Worm (Caenorhabditis elegans): ENCODE data around the gene ipla-1.

The ipla-1 gene

ce11 chrII:4603035-4603434, 1.9 kb upstream of the ipla-1 start, which contains the start of gene F35D11.4:
Gene F35D11.4, plus strand, starts transcription at chrII:4603427.
- no peak for TF ChIP-seq unc-62 (GFP tag; optimal IDR thresholded peaks at IDR 0.05)

ce11 chrII:4602533-4602932, 1.4 kb upstream of the ipla-1 start, which contains the start of gene coa-3:
Gene coa-3, minus strand, starts transcription at chrII:4602633.
- no peak for TF ChIP-seq unc-62 (GFP tag; optimal IDR thresholded peaks at IDR 0.05)

ce11 chrII:4600818-4601217, 338 bp downstream of the ipla-1 start:
- no peak for TF ChIP-seq unc-62 (GFP tag; optimal IDR thresholded peaks at IDR 0.05)

DNA sequence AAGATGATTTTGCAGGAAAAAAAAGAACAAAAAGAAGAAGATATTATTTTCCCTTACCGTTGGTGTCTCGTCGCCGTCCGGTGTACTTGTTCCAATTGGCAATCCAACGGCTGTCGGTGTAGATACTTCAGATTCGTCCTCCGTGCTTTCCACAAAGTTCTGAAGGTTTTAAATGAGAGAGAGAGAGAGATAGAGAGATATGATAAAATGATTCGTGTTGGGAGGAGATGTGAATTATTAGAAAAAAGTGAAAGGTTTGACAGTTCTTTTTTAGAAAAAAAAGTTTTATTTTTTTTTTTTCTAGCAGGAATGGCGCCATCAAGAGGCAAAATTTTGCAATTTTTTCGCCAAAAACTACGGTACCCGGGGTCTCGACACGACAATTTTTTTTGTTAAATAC, 880 bp downstream of the ipla-1 start:
- TF ChIP-seq unc-62 (GFP tag; optimal IDR thresholded peaks at IDR 0.05) = no peak

- TF ChIP-seq unc-62 (GFP tag; optimal IDR thresholded peaks at IDR 0.05) = no peak
Measured at ce11 chrII:4599838-4600237, 1.3 kb downstream of the ipla-1 start.

DNA sequence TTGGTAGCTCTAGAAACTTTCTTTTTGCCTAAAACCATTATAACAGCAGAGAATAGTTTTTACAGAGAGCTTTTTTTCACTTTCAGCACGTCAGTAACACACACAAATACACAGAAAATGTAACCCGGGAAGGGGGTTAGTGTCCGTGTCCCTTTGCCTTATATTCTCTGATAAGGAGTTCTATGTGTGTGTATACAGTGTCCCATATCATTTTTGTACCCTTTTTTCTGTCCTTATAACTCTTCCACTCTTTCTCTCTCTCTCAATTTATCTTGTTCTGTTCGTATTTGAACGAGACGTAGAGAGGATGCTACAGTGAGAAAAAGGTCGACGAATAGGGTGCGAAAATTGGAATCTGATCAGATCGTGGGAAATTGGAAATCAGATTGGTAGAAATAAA, 2.3 kb downstream of the ipla-1 start:
- TF ChIP-seq unc-62 (GFP tag; optimal IDR thresholded peaks at IDR 0.05) = no peak

- no peak for TF ChIP-seq unc-62 (GFP tag; optimal IDR thresholded peaks at IDR 0.05)
Measured at ce11 chrII:4597441-4597840, 3.7 kb downstream of the ipla-1 start.

DNA sequence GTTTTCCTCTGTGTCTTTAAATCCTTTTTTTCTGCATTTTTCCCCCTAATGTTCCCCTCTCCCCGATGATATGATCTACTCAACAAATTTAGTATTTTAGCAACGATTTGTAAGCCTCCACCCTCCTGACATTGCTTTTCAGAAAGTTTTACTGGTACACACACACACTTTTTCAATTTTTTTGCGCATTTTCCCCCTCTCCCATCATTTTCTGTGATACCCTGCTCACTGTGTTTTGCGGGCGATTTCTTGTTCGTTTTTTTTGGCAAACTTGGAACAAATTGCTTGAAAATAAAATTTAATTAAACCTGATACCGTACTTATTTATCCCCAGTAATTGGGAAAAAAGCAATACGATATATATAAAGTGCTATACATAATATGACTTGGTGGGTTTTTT, 10.5 kb downstream of the ipla-1 start:
- TF ChIP-seq unc-62 (GFP tag; optimal IDR thresholded peaks at IDR 0.05) = no peak

- no peak for TF ChIP-seq unc-62 (GFP tag; optimal IDR thresholded peaks at IDR 0.05)
Measured at ce11 chrII:4590086-4590485, 11.1 kb downstream of the ipla-1 start.

- no peak for TF ChIP-seq unc-62 (GFP tag; optimal IDR thresholded peaks at IDR 0.05)
Measured at ce11 chrII:4585327-4585726, 15.8 kb downstream of the ipla-1 start.

DNA sequence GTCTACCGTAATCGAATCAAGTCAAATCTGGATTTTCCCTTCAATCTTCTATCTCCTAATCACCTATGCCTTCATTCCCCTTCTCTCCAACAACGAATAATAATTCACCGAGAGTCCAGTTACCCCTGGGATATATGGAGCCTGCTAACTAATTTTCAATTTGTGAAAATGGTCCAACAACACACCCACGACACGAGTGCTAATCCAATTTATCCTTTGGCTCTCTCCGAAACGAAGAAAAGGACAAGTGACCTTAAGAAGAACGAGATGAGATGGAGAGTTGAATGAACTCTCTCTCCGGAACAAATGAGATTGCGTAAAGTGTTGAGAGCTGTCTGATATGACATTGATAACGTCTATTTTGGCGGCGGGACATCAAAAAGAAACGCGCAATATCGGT, 16.8 kb downstream of the ipla-1 start:
- TF ChIP-seq unc-62 (GFP tag; optimal IDR thresholded peaks at IDR 0.05) = no peak

- no peak for TF ChIP-seq unc-62 (GFP tag; optimal IDR thresholded peaks at IDR 0.05)
Measured at ce11 chrII:4583203-4583912, 17.8 kb downstream of the ipla-1 start.

ce11 chrII:4581090-4581489, 20.1 kb downstream of the ipla-1 start:
- no peak for TF ChIP-seq unc-62 (GFP tag; optimal IDR thresholded peaks at IDR 0.05)

DNA sequence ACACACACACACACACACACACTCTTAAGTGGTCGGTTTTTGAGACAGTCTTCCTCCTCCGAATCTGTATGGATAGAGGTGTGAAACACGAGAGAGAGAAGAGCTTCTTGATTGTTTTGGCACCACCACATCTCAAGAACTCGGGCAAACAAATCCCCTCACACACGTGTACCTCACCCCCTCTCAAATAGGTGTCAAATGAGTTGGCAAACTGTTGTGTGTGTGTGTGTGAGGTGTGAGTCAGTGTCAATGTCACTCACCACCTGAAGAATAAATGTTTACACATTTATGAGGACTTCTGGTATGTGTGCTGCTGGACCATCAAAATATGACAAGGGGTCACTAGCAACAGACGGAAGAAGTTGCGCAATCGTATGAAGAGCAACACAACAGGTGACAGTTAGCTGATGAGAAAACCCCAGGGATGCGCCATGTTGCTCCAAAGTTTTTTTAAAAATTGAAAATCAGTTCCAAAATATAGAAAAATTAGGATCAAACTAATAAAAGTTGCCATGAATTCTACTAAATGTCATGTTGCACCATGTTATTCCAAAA, 21.2 kb downstream of the ipla-1 start:
- TF ChIP-seq unc-62 (GFP tag; optimal IDR thresholded peaks at IDR 0.05) = no peak

DNA sequence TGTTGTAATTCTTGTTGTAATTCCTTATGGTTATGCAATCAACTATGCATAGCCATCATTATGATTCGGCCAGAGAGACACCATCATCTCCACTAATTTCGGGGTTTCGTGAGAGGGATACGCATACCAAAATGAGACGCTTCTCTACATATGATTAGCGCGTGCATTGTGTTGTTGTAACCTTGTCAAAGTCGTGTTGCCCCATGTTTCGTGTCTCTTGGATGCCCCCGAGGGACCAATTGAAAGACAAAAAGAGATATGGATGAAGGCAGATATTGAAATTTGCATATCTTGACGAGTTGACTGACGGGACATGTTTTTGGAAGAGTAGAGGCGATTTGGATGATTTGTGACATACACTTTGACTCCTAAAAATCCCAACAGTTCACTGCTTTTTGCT, 21.8 kb downstream of the ipla-1 start:
- no peak for TF ChIP-seq unc-62 (GFP tag; optimal IDR thresholded peaks at IDR 0.05)

ce11 chrII:4577391-4577790, 23.8 kb downstream of the ipla-1 start:
- TF ChIP-seq unc-62 (GFP tag; optimal IDR thresholded peaks at IDR 0.05) = no peak

DNA sequence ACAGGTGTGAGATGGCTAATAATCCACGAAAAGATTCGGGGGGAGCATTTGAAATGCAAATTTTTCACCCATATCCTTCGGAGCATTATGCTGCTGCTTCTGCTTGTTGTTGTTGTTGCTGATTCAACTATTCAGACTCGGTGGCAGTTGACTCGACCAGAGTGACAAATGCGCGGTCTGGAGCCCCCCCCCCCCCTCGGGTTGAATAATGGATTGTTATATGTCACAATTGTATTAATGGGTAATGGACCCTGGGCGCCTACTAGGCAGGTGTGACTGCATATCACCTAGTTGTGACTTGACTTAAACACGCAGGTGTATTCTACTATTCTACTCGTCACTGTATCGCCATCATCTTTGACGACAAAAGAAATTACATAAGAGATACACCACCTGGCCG, 25.6 kb downstream of the ipla-1 start:
- TF ChIP-seq unc-62 (GFP tag; optimal IDR thresholded peaks at IDR 0.05) = no peak

- no peak for TF ChIP-seq unc-62 (GFP tag; optimal IDR thresholded peaks at IDR 0.05)
Measured at ce11 chrII:4574658-4575057, 26.5 kb downstream of the ipla-1 start.
